Comparison of ENCODE assay signal across 3 fruit fly cellular contexts in genomic region chr2L:12507338-12508053, dm6.
TF ChIP-seq lines count a peak whose summit lies in the region.

Gene CG43051 (plus strand): TSS chr2L:12507939.

TF ChIP-seq in whole organism, embryonic, 481 proteins besides CTCF, POLR2A, EP300 and RAD21 (continued from another document and continues in another):
- TF ChIP-seq gsb-n (tag; optimal IDR thresholded peaks at IDR 0.05; lab: Kevin White, UChicago) (no peak), dm (GFP tag; optimal IDR thresholded peaks at IDR 0.05; lab: Kevin White, UChicago) (peak; percentile 53), CG8089 (GFP tag; optimal IDR thresholded peaks at IDR 0.05; lab: Kevin White, UChicago) (peak; percentile 8), tgo (GFP tag; IDR thresholded peaks at IDR 0.05; lab: Robert Waterston, UW) (no peak), nau (GFP tag; optimal IDR thresholded peaks at IDR 0.05; lab: Kevin White, UChicago) (peak; percentile 70), Trl (optimal IDR thresholded peaks at IDR 0.05; lab: Kevin White, UChicago) (peak; percentile 95 to 99), Trl (GFP tag; optimal IDR thresholded peaks at IDR 0.05; lab: Kevin White, UChicago) (peak; percentile 62), her (GFP tag; optimal IDR thresholded peaks at IDR 0.05; lab: Kevin White, UChicago) (peak; percentile 31), wek (GFP tag; optimal IDR thresholded peaks at IDR 0.05; lab: Kevin White, UChicago) (peak; percentile 46), CG8388 (GFP tag; optimal IDR thresholded peaks at IDR 0.05; lab: Kevin White, UChicago) (no peak), Side (GFP tag; optimal IDR thresholded peaks at IDR 0.05; lab: Kevin White, UChicago) (peak; percentile 26), CG18599 (GFP tag; optimal IDR thresholded peaks at IDR 0.05; lab: Kevin White, UChicago) (peak; percentile 54), yki (optimal IDR thresholded peaks at IDR 0.05; lab: Kevin White, UChicago) (peak; percentile 89), tx (GFP tag; optimal IDR thresholded peaks at IDR 0.05; lab: Kevin White, UChicago) (no peak), D19A (tag; optimal IDR thresholded peaks at IDR 0.05; lab: Kevin White, UChicago) (peak; percentile 5), Mes4 (GFP tag; optimal IDR thresholded peaks at IDR 0.05; lab: Kevin White, UChicago) (no peak), MTF-1 (GFP tag; optimal IDR thresholded peaks at IDR 0.05; lab: Kevin White, UChicago; ENCODE audit: borderline replicate concordance) (peak; percentile 21), CG5953 (GFP tag; IDR thresholded peaks at IDR 0.05; lab: Robert Waterston, UW) (0 out of 2 replicates have a peak, but pooled peaks have one; percentile 14), CG3163 (GFP tag; optimal IDR thresholded peaks at IDR 0.05; lab: Kevin White, UChicago) (peak; percentile 45), E2f2 (GFP tag; IDR thresholded peaks at IDR 0.05; lab: Robert Waterston, UW) (0 out of 2 replicates have a peak, but pooled peaks have one; percentile 10), TFAM (GFP tag; optimal IDR thresholded peaks at IDR 0.05; lab: Kevin White, UChicago) (no peak), sens-2 (GFP tag; IDR thresholded peaks at IDR 0.05; lab: Robert Waterston, UW) (peak; percentile 41; the same call in 1 of the 2 replicates), org-1 (GFP tag; optimal IDR thresholded peaks at IDR 0.05; lab: Kevin White, UChicago) (peak; percentile 14), CG10274 (GFP tag; optimal IDR thresholded peaks at IDR 0.05; lab: Kevin White, UChicago) (no peak), MESR4 (GFP tag; optimal IDR thresholded peaks at IDR 0.05; lab: Kevin White, UChicago) (no peak), lab (GFP tag; optimal IDR thresholded peaks at IDR 0.05; lab: Kevin White, UChicago) (peak; percentile 56), CG7928 (GFP tag; optimal IDR thresholded peaks at IDR 0.05; lab: Kevin White, UChicago) (no peak), hth (optimal IDR thresholded peaks at IDR 0.05; lab: Kevin White, UChicago) (no peak), CG13287 (GFP tag; IDR thresholded peaks at IDR 0.05; lab: Robert Waterston, UW; ENCODE audit: partially characterized antibody) (peak; percentile 58), Meics (GFP tag; optimal IDR thresholded peaks at IDR 0.05; lab: Kevin White, UChicago) (peak; percentile 30), CG15601 (tag; optimal IDR thresholded peaks at IDR 0.05; lab: Kevin White, UChicago) (peak; percentile 31), sug (tag; optimal IDR thresholded peaks at IDR 0.05; lab: Kevin White, UChicago) (peak; percentile 35), CG12104 (GFP tag; optimal IDR thresholded peaks at IDR 0.05; lab: Kevin White, UChicago) (no peak), CG4282 (GFP tag; optimal IDR thresholded peaks at IDR 0.05; lab: Kevin White, UChicago) (no peak), CG34224 (GFP tag; IDR thresholded peaks at IDR 0.05; lab: Robert Waterston, UW; ENCODE audit: partially characterized antibody) (peak; percentile 33; the same call in 1 of the 3 replicates), CG5180 (GFP tag; optimal IDR thresholded peaks at IDR 0.05; lab: Kevin White, UChicago) (peak; percentile 67), CG9932 (GFP tag; IDR thresholded peaks at IDR 0.05; lab: Robert Waterston, UW) (no peak), Dll (GFP tag; IDR thresholded peaks at IDR 0.05; lab: Robert Waterston, UW; ENCODE audit: partially characterized antibody) (0 out of 4 replicates have a peak, but pooled peaks have one; percentile 24), Bgb (GFP tag; IDR thresholded peaks at IDR 0.05; lab: Robert Waterston, UW; ENCODE audit: partially characterized antibody) (0 out of 2 replicates have a peak, but pooled peaks have one; percentile 30), schlank (tag; optimal IDR thresholded peaks at IDR 0.05; lab: Kevin White, UChicago) (no peak), CG18011 (GFP tag; optimal IDR thresholded peaks at IDR 0.05; lab: Kevin White, UChicago) (no peak), BEAF-32 (GFP tag; optimal IDR thresholded peaks at IDR 0.05; lab: Kevin White, UChicago) (no peak)

TF ChIP-seq in whole organism, prepupa, 60 proteins besides CTCF, POLR2A, EP300 and RAD21 (continued from another document):
- no peak for TF ChIP-seq Sox15 (GFP tag; optimal IDR thresholded peaks at IDR 0.05; lab: Kevin White, UChicago)
- no peak for TF ChIP-seq spab (GFP tag; optimal IDR thresholded peaks at IDR 0.05; lab: Kevin White, UChicago)
- peak; percentile 87 for TF ChIP-seq svp (GFP tag; lab: Kevin White, UChicago)
- TF ChIP-seq CG8319 (GFP tag; optimal IDR thresholded peaks at IDR 0.05; lab: Kevin White, UChicago) = no peak
- TF ChIP-seq Eip93F (GFP tag; optimal IDR thresholded peaks at IDR 0.05; lab: Kevin White, UChicago) = peak; percentile 77
- TF ChIP-seq CG32006 (GFP tag; optimal IDR thresholded peaks at IDR 0.05; lab: Kevin White, UChicago) = no peak
- no peak for TF ChIP-seq CG6792 (GFP tag; optimal IDR thresholded peaks at IDR 0.05; lab: Kevin White, UChicago)
- TF ChIP-seq salr (GFP tag; optimal IDR thresholded peaks at IDR 0.05; lab: Kevin White, UChicago) = no peak
- TF ChIP-seq cyc (GFP tag; optimal IDR thresholded peaks at IDR 0.05; lab: Kevin White, UChicago) = no peak
- no peak for TF ChIP-seq CG11902 (GFP tag; optimal IDR thresholded peaks at IDR 0.05; lab: Kevin White, UChicago)
- TF ChIP-seq esn (GFP tag; optimal IDR thresholded peaks at IDR 0.05; lab: Kevin White, UChicago) = peak; percentile 64
- no peak for TF ChIP-seq OdsH (GFP tag; optimal IDR thresholded peaks at IDR 0.05; lab: Kevin White, UChicago)
- peak; percentile 44 for TF ChIP-seq net (GFP tag; optimal IDR thresholded peaks at IDR 0.05; lab: Kevin White, UChicago)
- peak; percentile 53 for TF ChIP-seq Met (GFP tag; optimal IDR thresholded peaks at IDR 0.05; lab: Kevin White, UChicago)
- peak; percentile 59 to 67 for TF ChIP-seq ss (GFP tag; optimal IDR thresholded peaks at IDR 0.05; lab: Kevin White, UChicago)
- TF ChIP-seq Sox14 (GFP tag; optimal IDR thresholded peaks at IDR 0.05; lab: Kevin White, UChicago) = peak; percentile 94
- TF ChIP-seq dac (GFP tag; optimal IDR thresholded peaks at IDR 0.05; lab: Kevin White, UChicago) = no peak
- peak; percentile 75 for TF ChIP-seq Sox102F (GFP tag; optimal IDR thresholded peaks at IDR 0.05; lab: Kevin White, UChicago)
- TF ChIP-seq lz (GFP tag; optimal IDR thresholded peaks at IDR 0.05; lab: Kevin White, UChicago) = no peak
- TF ChIP-seq vri (GFP tag; optimal IDR thresholded peaks at IDR 0.05; lab: Kevin White, UChicago) = peak; percentile 89
- TF ChIP-seq dsx (GFP tag; optimal IDR thresholded peaks at IDR 0.05; lab: Kevin White, UChicago; ENCODE audit: poor library complexity, severe bottlenecking) = peak; percentile 94
- no peak for TF ChIP-seq CG10631 (GFP tag; optimal IDR thresholded peaks at IDR 0.05; lab: Kevin White, UChicago)
- peak; percentile 54; the same call in 2 of the 3 replicates for TF ChIP-seq CG8119 (GFP tag; IDR thresholded peaks at IDR 0.05; lab: Robert Waterston, UW)
- TF ChIP-seq CG4318 (GFP tag; optimal IDR thresholded peaks at IDR 0.05; lab: Kevin White, UChicago) = no peak
- peak; percentile 14; the same call in 1 of the 2 replicates for TF ChIP-seq CG11294 (GFP tag; IDR thresholded peaks at IDR 0.05; lab: Robert Waterston, UW)
- peak; percentile 62 for TF ChIP-seq fkh (GFP tag; optimal IDR thresholded peaks at IDR 0.05; lab: Kevin White, UChicago)
- TF ChIP-seq Eip75B (GFP tag; optimal IDR thresholded peaks at IDR 0.05; lab: Kevin White, UChicago) = peak; percentile 53
- TF ChIP-seq CG6163 (GFP tag; IDR thresholded peaks at IDR 0.05; lab: Robert Waterston, UW) = peak; percentile 73
- peak; percentile 44 for TF ChIP-seq CG3919 (GFP tag; optimal IDR thresholded peaks at IDR 0.05; lab: Kevin White, UChicago)
- no peak for TF ChIP-seq CG3032 (tag; optimal IDR thresholded peaks at IDR 0.05; lab: Kevin White, UChicago)
- no peak for TF ChIP-seq CG10669 (GFP tag; optimal IDR thresholded peaks at IDR 0.05; lab: Kevin White, UChicago)
- TF ChIP-seq CG11762 (GFP tag; optimal IDR thresholded peaks at IDR 0.05; lab: Kevin White, UChicago; ENCODE audit: insufficient read depth) = no peak
- no peak for TF ChIP-seq Gug (GFP tag; IDR thresholded peaks at IDR 0.05; lab: Robert Waterston, UW)
- no peak for TF ChIP-seq Hr39 (GFP tag; optimal IDR thresholded peaks at IDR 0.05; lab: Kevin White, UChicago)
- no peak for TF ChIP-seq topi (GFP tag; optimal IDR thresholded peaks at IDR 0.05; lab: Kevin White, UChicago)
- TF ChIP-seq pdm3 (GFP tag; optimal IDR thresholded peaks at IDR 0.05; lab: Kevin White, UChicago) = no peak
- TF ChIP-seq acj6 (GFP tag; optimal IDR thresholded peaks at IDR 0.05; lab: Kevin White, UChicago) = no peak
- TF ChIP-seq Lpt (GFP tag; optimal IDR thresholded peaks at IDR 0.05; lab: Kevin White, UChicago) = peak; percentile 17
- TF ChIP-seq Smox (GFP tag; optimal IDR thresholded peaks at IDR 0.05; lab: Kevin White, UChicago) = peak; percentile 6
TF ChIP-seq in whole organism, prepupa: peak in this region for 32.

TF ChIP-seq in whole organism, wandering third instar larva, 38 proteins besides CTCF, POLR2A, EP300 and RAD21 (continued from another document):
- TF ChIP-seq CG32264 (GFP tag; optimal IDR thresholded peaks at IDR 0.05; lab: Kevin White, UChicago) (peak; percentile 44), Hr83 (GFP tag; optimal IDR thresholded peaks at IDR 0.05; lab: Kevin White, UChicago; ENCODE audit: poor library complexity, severe bottlenecking) (peak; percentile 77), brk (GFP tag; optimal IDR thresholded peaks at IDR 0.05; lab: Kevin White, UChicago) (peak; percentile 46), N (GFP tag; optimal IDR thresholded peaks at IDR 0.05; lab: Kevin White, UChicago) (no peak), dmrt93B (GFP tag; optimal IDR thresholded peaks at IDR 0.05; lab: Kevin White, UChicago) (no peak), foxo (GFP tag; optimal IDR thresholded peaks at IDR 0.05; lab: Kevin White, UChicago) (peak; percentile 42 to 74), HLH106 (tag; optimal IDR thresholded peaks at IDR 0.05; lab: Kevin White, UChicago) (no peak), OdsH (GFP tag; optimal IDR thresholded peaks at IDR 0.05; lab: Kevin White, UChicago) (peak; percentile 60), Myc (optimal IDR thresholded peaks at IDR 0.05; lab: Kevin White, UChicago) (no peak), dl (GFP tag; optimal IDR thresholded peaks at IDR 0.05; lab: Kevin White, UChicago; ENCODE audit: insufficient read depth in 1 of 2, partially characterized antibody in 2 of 2) (peak; percentile 93 to 97), lola (GFP tag; optimal IDR thresholded peaks at IDR 0.05; lab: Kevin White, UChicago) (no peak), Abd-B (GFP tag; optimal IDR thresholded peaks at IDR 0.05; lab: Kevin White, UChicago) (no peak), GATAd (GFP tag; optimal IDR thresholded peaks at IDR 0.05; lab: Kevin White, UChicago) (no peak), pan (optimal IDR thresholded peaks at IDR 0.05; lab: Kevin White, UChicago) (no peak)
